Fruit fly (Drosophila melanogaster) whole organism, embryonic: Measurements from ENCODE around the gene MED15.
A peak's percentile ranks its signal among the peaks of the same experiment; 100 is the strongest.

ENCODE experiments used
- Adf1 ChIP-seq: fragments of 200-800 bp; sonication (Bioruptor generic); IDR thresholded peaks from 2 replicates; pipeline ENCODE4 v1.3.6; 2022; ENCODE audit warnings: missing biosample characterization, missing genetic modification characterization
- BEAF-32 ChIP-seq: fragments of 200-800 bp; sonication (Bioruptor generic); optimal IDR thresholded peaks from 3 replicates; lab custom pipeline; 2017; ENCODE audit warnings: missing biosample characterization, missing genetic modification characterization, mild to moderate bottlenecking, moderate library complexity, missing genetic modification reagents
- CG10654 ChIP-seq: fragments of 200-800 bp; sonication (Bioruptor generic); optimal IDR thresholded peaks from 2 replicates; lab custom pipeline; 2016; ENCODE audit warnings: missing biosample characterization, missing genetic modification characterization
- CG10959 ChIP-seq: fragments of 200-800 bp; sonication (Bioruptor generic); IDR thresholded peaks from 2 replicates; pipeline ENCODE4 v1.3.6; 2022; ENCODE audit warnings: missing biosample characterization, missing genetic modification characterization
- CG12391 ChIP-seq: fragments of 200-800 bp; sonication (Bioruptor generic); optimal IDR thresholded peaks from 3 replicates; lab custom pipeline; 2018; ENCODE audit warnings: missing biosample characterization, mild to moderate bottlenecking, missing genetic modification characterization, moderate library complexity
- CG15073 ChIP-seq: fragments of 200-800 bp; sonication (Bioruptor generic); optimal IDR thresholded peaks from 2 replicates; lab custom pipeline; 2016; ENCODE audit warnings: missing biosample characterization, missing genetic modification characterization
- CG17829 ChIP-seq: fragments of 200-800 bp; optimal IDR thresholded peaks from 2 replicates; lab custom pipeline; 2019; ENCODE audit warnings: missing biosample characterization, mild to moderate bottlenecking, missing genetic modification characterization, moderate library complexity
- CG30020 ChIP-seq: fragments of 200-800 bp; optimal IDR thresholded peaks from 2 replicates; lab custom pipeline; 2019; ENCODE audit warnings: missing biosample characterization, mild to moderate bottlenecking, missing genetic modification characterization, moderate library complexity
- CG30431 ChIP-seq: fragments of 200-800 bp; sonication (Bioruptor generic); optimal IDR thresholded peaks from 2 replicates; lab custom pipeline; 2017; ENCODE audit warnings: missing biosample characterization, missing genetic modification characterization
- CG31365 ChIP-seq: fragments of 200-800 bp; sonication (Bioruptor generic); optimal IDR thresholded peaks from 2 replicates; lab custom pipeline; 2018; ENCODE audit warnings: missing biosample characterization, mild to moderate bottlenecking, missing genetic modification characterization
- CG7745 ChIP-seq: fragments of 200-800 bp; sonication (Bioruptor generic); optimal IDR thresholded peaks from 2 replicates; lab custom pipeline; 2018; ENCODE audit warnings: missing biosample characterization, mild to moderate bottlenecking, missing genetic modification characterization, moderate library complexity
- CG7963 ChIP-seq: fragments of 200-800 bp; sonication (Bioruptor generic); IDR thresholded peaks from 3 replicates; pipeline ENCODE4 v1.3.6; 2022; ENCODE audit warnings: missing biosample characterization, missing genetic modification characterization; ENCODE audit not compliant: partially characterized antibody
- CG7987 ChIP-seq: fragments of 200-800 bp; sonication (Bioruptor generic); optimal IDR thresholded peaks from 2 replicates; lab custom pipeline; 2018; ENCODE audit warnings: missing biosample characterization, mild to moderate bottlenecking, missing genetic modification characterization, moderate library complexity
- CG8765 ChIP-seq: fragments of 200-800 bp; sonication (Bioruptor generic); IDR thresholded peaks from 2 replicates; pipeline ENCODE4 v1.3.6; 2022; ENCODE audit warnings: missing biosample characterization, missing genetic modification characterization
- CG9727 ChIP-seq: fragments of 200-800 bp; sonication (Bioruptor generic); optimal IDR thresholded peaks from 3 replicates; lab custom pipeline; 2017; ENCODE audit warnings: missing biosample characterization, mild to moderate bottlenecking, missing genetic modification characterization
- Dek ChIP-seq: fragments of 200-800 bp; sonication (Bioruptor generic); optimal IDR thresholded peaks from 3 replicates; lab custom pipeline; 2019; ENCODE audit warnings: missing biosample characterization, mild to moderate bottlenecking, missing genetic modification characterization, moderate library complexity
- Dfd ChIP-seq, 2 experiments: fragments of >200 bp; optimal IDR thresholded peaks; 2 replicates each; lab custom pipeline; 2017; ENCODE audit warnings: missing biosample characterization in 2 of 2, missing genetic modification characterization in 2 of 2
- Ets65A ChIP-seq: fragments of 200-800 bp; sonication (Bioruptor generic); peaks from one replicate; lab custom pipeline; 2016; ENCODE audit warnings: missing biosample characterization, missing genetic modification characterization
- Fer1 ChIP-seq: fragments of 200-800 bp; sonication (Bioruptor generic); optimal IDR thresholded peaks from 2 replicates; lab custom pipeline; 2017; ENCODE audit warnings: missing biosample characterization, mild to moderate bottlenecking, missing genetic modification characterization
- H15 ChIP-seq: fragments of 200-800 bp; sonication (Bioruptor generic); IDR thresholded peaks from 3 replicates; pipeline ENCODE4 v1.3.6; 2022; ENCODE audit warnings: missing biosample characterization, missing genetic modification characterization
- HLH54F ChIP-seq: fragments of 200-800 bp; sonication (Bioruptor generic); optimal IDR thresholded peaks from 3 replicates; lab custom pipeline; 2016; ENCODE audit warnings: missing biosample characterization, missing genetic modification characterization
- Hr39 ChIP-seq: fragments of >200 bp; optimal IDR thresholded peaks from 2 replicates; lab custom pipeline; 2017
- Hr78 ChIP-seq, 2 experiments: fragments of 200-800 bp in 1 of 2; fragments of >200 bp in 1 of 2; sonication (Bioruptor generic) in 1 of 2; optimal IDR thresholded peaks; 2 replicates each; lab custom pipeline; 2017 to 2019; ENCODE audit warnings: missing biosample characterization in 2 of 2, missing genetic modification characterization in 2 of 2, mild to moderate bottlenecking in 1 of 2, moderate library complexity in 1 of 2
- Mrtf ChIP-seq: fragments of 200-800 bp; sonication (Bioruptor generic); IDR thresholded peaks from 3 replicates; pipeline ENCODE4 v1.3.6; 2022; ENCODE audit warnings: missing biosample characterization, missing genetic modification characterization
- Ravus ChIP-seq: fragments of 200-800 bp; sonication (Bioruptor generic); IDR thresholded peaks from 2 replicates; pipeline ENCODE4 v1.3.6; 2022; ENCODE audit warnings: missing biosample characterization, missing genetic modification characterization
- Sox100B ChIP-seq: fragments of 200-800 bp; sonication (Bioruptor generic); optimal IDR thresholded peaks from 3 replicates; lab custom pipeline; 2018; ENCODE audit warnings: missing biosample characterization, mild to moderate bottlenecking, missing genetic modification characterization
- Tbp ChIP-seq: fragments of >200 bp; optimal IDR thresholded peaks from 2 replicates; lab custom pipeline; 2018; ENCODE audit warnings: missing biosample characterization, missing genetic modification characterization
- YL-1 ChIP-seq: fragments of 200-800 bp; sonication (Bioruptor generic); optimal IDR thresholded peaks from 3 replicates; lab custom pipeline; 2017; ENCODE audit warnings: missing biosample characterization, mild to moderate bottlenecking, missing genetic modification characterization
- ase ChIP-seq: fragments of 200-800 bp; sonication (Bioruptor generic); IDR thresholded peaks from 3 replicates; pipeline ENCODE4 v1.3.6; 2022; ENCODE audit warnings: missing biosample characterization, missing genetic modification characterization
- bsh ChIP-seq, 2 experiments: fragments of 200-800 bp; sonication (Bioruptor generic); optimal IDR thresholded peaks; 2 replicates each; lab custom pipeline; 2017 to 2018; ENCODE audit warnings: mild to moderate bottlenecking in 2 of 2, missing biosample characterization in 2 of 2, missing genetic modification characterization in 2 of 2, moderate library complexity in 1 of 2
- crc ChIP-seq: fragments of 200-800 bp; sonication (Bioruptor generic); optimal IDR thresholded peaks from 2 replicates; lab custom pipeline; 2016; ENCODE audit warnings: missing biosample characterization, missing genetic modification characterization
- cwo ChIP-seq: fragments of 200-800 bp; sonication (Bioruptor generic); optimal IDR thresholded peaks from 3 replicates; lab custom pipeline; 2017; ENCODE audit warnings: missing biosample characterization, missing genetic modification characterization, mild to moderate bottlenecking, moderate library complexity, missing genetic modification reagents
- danr ChIP-seq: fragments of 200-800 bp; sonication (Bioruptor generic); IDR thresholded peaks from 2 replicates; pipeline ENCODE4 v1.3.6; 2022; ENCODE audit warnings: missing biosample characterization, missing genetic modification characterization
- dati ChIP-seq: fragments of 200-800 bp; sonication (Bioruptor generic); IDR thresholded peaks from 2 replicates; pipeline ENCODE4 v1.3.6; 2022; ENCODE audit warnings: missing biosample characterization, missing genetic modification characterization
- fd64A ChIP-seq: fragments of 200-800 bp; sonication (Bioruptor generic); optimal IDR thresholded peaks from 3 replicates; lab custom pipeline; 2018; ENCODE audit warnings: missing biosample characterization, mild to moderate bottlenecking, missing genetic modification characterization
- gfzf ChIP-seq: fragments of 200-800 bp; sonication (Bioruptor generic); optimal IDR thresholded peaks from 2 replicates; lab custom pipeline; 2016; ENCODE audit warnings: missing biosample characterization, mild to moderate bottlenecking, missing genetic modification characterization, moderate library complexity
- ham ChIP-seq: fragments of 200-800 bp; sonication (Bioruptor generic); IDR thresholded peaks from 2 replicates; pipeline ENCODE4 v1.3.6; 2022; ENCODE audit warnings: missing biosample characterization, missing genetic modification characterization
- hb ChIP-seq: fragments of 200-800 bp; sonication (Bioruptor generic); IDR thresholded peaks from 3 replicates; pipeline ENCODE4 v1.3.6; 2022; ENCODE audit warnings: missing biosample characterization, missing genetic modification characterization; ENCODE audit not compliant: partially characterized antibody
- lola ChIP-seq, 3 experiments: fragments of >200 bp in 2 of 3; fragments of 200-800 bp in 1 of 3; sonication (Bioruptor generic) in 1 of 3; optimal IDR thresholded peaks; 2 replicates each; lab custom pipeline; 2017 to 2019; ENCODE audit warnings: missing biosample characterization in 3 of 3, missing genetic modification characterization in 3 of 3, mild to moderate bottlenecking in 1 of 3, moderate library complexity in 1 of 3
- nerfin-1 ChIP-seq: fragments of 200-800 bp; sonication (Bioruptor generic); optimal IDR thresholded peaks from 3 replicates; lab custom pipeline; 2019; ENCODE audit warnings: missing biosample characterization, mild to moderate bottlenecking, missing genetic modification characterization, moderate library complexity
- nom ChIP-seq: fragments of 200-800 bp; sonication (Bioruptor generic); optimal IDR thresholded peaks from 2 replicates; lab custom pipeline; 2017; ENCODE audit warnings: missing biosample characterization, missing genetic modification characterization, mild to moderate bottlenecking, moderate library complexity, missing genetic modification reagents
- pho ChIP-seq: fragments of 200-800 bp; sonication (Bioruptor generic); optimal IDR thresholded peaks from 2 replicates; lab custom pipeline; 2016; ENCODE audit warnings: missing biosample characterization, missing genetic modification characterization
- pnt ChIP-seq: fragments of 200-800 bp; sonication (Bioruptor generic); optimal IDR thresholded peaks from 3 replicates; lab custom pipeline; 2016; ENCODE audit warnings: missing biosample characterization, missing genetic modification characterization
- run ChIP-seq: fragments of 200-800 bp; sonication (Bioruptor generic); optimal IDR thresholded peaks from 3 replicates; lab custom pipeline; 2018; ENCODE audit warnings: missing biosample characterization, mild to moderate bottlenecking, missing genetic modification characterization
- sisA ChIP-seq: fragments of 200-800 bp; sonication (Bioruptor generic); IDR thresholded peaks from 2 replicates; pipeline ENCODE4 v1.3.6; 2022; ENCODE audit warnings: missing biosample characterization, missing genetic modification characterization
- ssp ChIP-seq: fragments of 200-800 bp; sonication (Bioruptor generic); IDR thresholded peaks from 2 replicates; pipeline ENCODE4 v1.3.6; 2022; ENCODE audit warnings: missing biosample characterization, missing genetic modification characterization
- sug ChIP-seq: fragments of 200-800 bp; optimal IDR thresholded peaks from 2 replicates; lab custom pipeline; 2019; ENCODE audit warnings: missing biosample characterization, mild to moderate bottlenecking, missing genetic modification characterization, moderate library complexity
- unc-4 ChIP-seq: fragments of 200-800 bp; sonication (Bioruptor generic); IDR thresholded peaks from 2 replicates; pipeline ENCODE4 v1.3.6; 2022; ENCODE audit warnings: missing biosample characterization, missing genetic modification characterization; ENCODE audit not compliant: partially characterized antibody
- wek ChIP-seq: fragments of 200-800 bp; sonication (Bioruptor generic); optimal IDR thresholded peaks from 3 replicates; lab custom pipeline; 2018; ENCODE audit warnings: missing biosample characterization, mild to moderate bottlenecking, missing genetic modification characterization, moderate library complexity

MED15 gene

DNA sequence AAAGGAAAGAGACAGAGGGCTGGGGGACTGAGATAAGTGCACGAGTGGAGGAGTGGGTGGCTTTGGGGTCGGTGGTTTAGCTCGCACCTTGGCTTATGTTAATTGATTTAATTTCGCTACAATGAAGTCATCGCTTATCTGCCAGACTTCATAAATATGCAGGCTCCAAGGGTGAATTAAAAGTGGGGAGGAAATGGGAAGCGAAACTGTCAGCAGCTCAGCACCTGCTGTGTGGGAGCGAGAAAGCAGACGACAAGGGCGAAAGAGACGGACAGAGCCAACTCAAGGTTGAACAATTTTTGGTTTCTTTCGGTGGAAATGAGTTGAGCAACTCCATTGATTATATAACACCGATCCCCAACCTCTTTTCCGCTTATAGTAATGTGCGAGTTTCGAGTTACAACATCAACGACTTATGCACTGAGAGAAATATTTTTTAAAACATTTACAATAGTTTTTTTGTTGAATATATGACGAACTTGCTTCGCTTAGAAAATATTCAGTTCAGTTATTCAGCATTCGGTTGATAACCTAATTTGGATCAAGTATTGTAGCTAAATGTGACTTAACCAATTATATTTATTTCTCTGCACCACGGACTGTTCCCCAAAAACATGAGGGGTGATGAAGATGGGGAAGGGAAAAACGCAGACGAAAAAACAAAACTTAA lies 47.7 kb downstream of the MED15 start (continued):
- TF ChIP-seq run (tag; lab: Kevin White, UChicago) (peak; percentile 86), HLH54F (GFP tag; lab: Kevin White, UChicago) (peak; percentile 75), CG8765 (GFP tag; lab: Robert Waterston, UW) (peak; percentile 38; the same call in 1 of the 2 replicates), cwo (GFP tag; lab: Kevin White, UChicago) (peak; percentile 39), CG30431 (GFP tag; lab: Kevin White, UChicago) (peak; percentile 84), Hr39 (lab: Kevin White, UChicago) (no peak), CG9727 (GFP tag; lab: Kevin White, UChicago) (peak; percentile 90), Adf1 (0 out of 2 replicates have a peak, but pooled peaks have one; percentile 10), nerfin-1 (tag; lab: Kevin White, UChicago) (peak; percentile 63), ase (GFP tag; lab: Robert Waterston, UW) (peak; percentile 88), pho (GFP tag; lab: Kevin White, UChicago) (peak; percentile 60), sisA (GFP tag; lab: Robert Waterston, UW) (peak; percentile 88), H15 (GFP tag; lab: Robert Waterston, UW) (peak; percentile 80; the same call in 2 of the 3 replicates), CG7987 (GFP tag; lab: Kevin White, UChicago) (no peak), CG15073 (peak; percentile 36), crc (GFP tag; lab: Kevin White, UChicago) (peak; percentile 44), ssp (GFP tag; lab: Robert Waterston, UW) (peak; percentile 63), hb (GFP tag; lab: Robert Waterston, UW) (no peak), Ravus (peak; percentile 43), CG17829 (tag; lab: Kevin White, UChicago) (peak; percentile 83), wek (GFP tag; lab: Kevin White, UChicago) (peak; percentile 81), dati (GFP tag; lab: Robert Waterston, UW) (peak; percentile 56; the same call in 1 of the 2 replicates), CG10959 (GFP tag; lab: Robert Waterston, UW) (peak; percentile 89), Mrtf (GFP tag; lab: Robert Waterston, UW) (peak; percentile 71), Tbp (GFP tag; lab: Kevin White, UChicago) (no peak), CG7963 (GFP tag; lab: Robert Waterston, UW) (no peak), Fer1 (GFP tag; lab: Kevin White, UChicago) (peak; percentile 78), fd64A (GFP tag; lab: Kevin White, UChicago) (peak; percentile 26), gfzf (no peak), CG7745 (tag; lab: Kevin White, UChicago) (no peak), Sox100B (peak; percentile 92), CG10654 (GFP tag; lab: Kevin White, UChicago) (peak; percentile 80), ham (GFP tag; lab: Robert Waterston, UW) (no peak), Dfd (GFP tag; optimal IDR thresholded peaks at IDR 0.05; lab: Kevin White, UChicago) (no peak), bsh (GFP tag; optimal IDR thresholded peaks at IDR 0.05; lab: Kevin White, UChicago) (peak in 1 of 2 experiments; percentile 93), unc-4 (GFP tag; lab: Robert Waterston, UW) (no peak), CG30020 (peak; percentile 56), Dek (peak; percentile 81), CG12391 (tag; lab: Kevin White, UChicago) (peak; percentile 93), Hr78 (GFP tag; optimal IDR thresholded peaks at IDR 0.05; lab: Kevin White, UChicago) (peak in 1 of 2 experiments; percentile 80), Ets65A (GFP tag; lab: Kevin White, UChicago) (peak; percentile 92), sug (peak; percentile 36), danr (GFP tag; lab: Robert Waterston, UW) (peak; percentile 80), lola (GFP tag; optimal IDR thresholded peaks at IDR 0.05; lab: Kevin White, UChicago) (peak in 1 of 3 experiments; percentile 93), YL-1 (GFP tag; lab: Kevin White, UChicago) (peak; percentile 8), CG31365 (tag; lab: Kevin White, UChicago) (no peak), nom (GFP tag; lab: Kevin White, UChicago) (no peak), BEAF-32 (GFP tag; lab: Kevin White, UChicago) (no peak), pnt (GFP tag; lab: Kevin White, UChicago) (peak; percentile 84)
